Worm (Caenorhabditis elegans) whole organism, L4 larva: ENCODE results near the gene H20E11.3.

Experiments used
- D1046.2 ChIP-seq: fragments of 200-800 bp; sonication (Bioruptor generic); IDR thresholded peaks from 2 replicates; pipeline ENCODE4 v1.3.6; 2022; ENCODE audit warnings: missing genetic modification characterization, missing compliant biosample characterization
- F26F4.8 ChIP-seq: fragments of 200-800 bp; sonication (Bioruptor generic); conservative IDR thresholded peaks from 2 replicates; pipeline ENCODE4 v1.3.6; 2022; ENCODE audit warnings: missing genetic modification characterization, missing compliant biosample characterization
- R02D3.7 ChIP-seq: fragments of 150-350 bp; sonication (generic microtip); optimal IDR thresholded peaks from 3 replicates; lab custom pipeline; 2014; ENCODE audit warnings: missing biosample characterization, missing genetic modification characterization
- T20F7.1 ChIP-seq: fragments of 200-800 bp; sonication (Bioruptor generic); optimal IDR thresholded peaks from 2 replicates; lab custom pipeline; 2018; ENCODE audit warnings: mild to moderate bottlenecking, missing genetic modification characterization, missing compliant biosample characterization
- T26A8.4 ChIP-seq: fragments of 200-800 bp; sonication (Bioruptor generic); IDR thresholded peaks from 2 replicates; pipeline ENCODE4 v1.3.6; 2022; ENCODE audit warnings: missing genetic modification characterization, missing compliant biosample characterization
- Y48G9A.11 ChIP-seq: fragments of 200-800 bp; sonication (Bioruptor generic); IDR thresholded peaks from 2 replicates; pipeline ENCODE4 v1.3.6; 2022; ENCODE audit warnings: missing genetic modification reagents, missing genetic modification characterization, missing compliant biosample characterization
- Y75B8A.6 ChIP-seq: fragments of 200-800 bp; sonication (Bioruptor generic); IDR thresholded peaks from 2 replicates; pipeline ENCODE4 v1.3.6; 2022; ENCODE audit warnings: missing genetic modification reagents, missing genetic modification characterization, missing compliant biosample characterization
- aha-1 ChIP-seq: fragments of 150-350 bp; peaks from one replicate; lab custom pipeline; 2014; ENCODE audit warnings: missing biosample characterization, missing genetic modification characterization
- aly-2 ChIP-seq: sonication (generic microtip); optimal IDR thresholded peaks from 2 replicates; lab custom pipeline; 2018; ENCODE audit warnings: missing biosample characterization, missing genetic modification characterization
- ceh-32 ChIP-seq: sonication (generic microtip); optimal IDR thresholded peaks from 2 replicates; lab custom pipeline; 2016; ENCODE audit warnings: mild to moderate bottlenecking, missing genetic modification characterization, missing compliant biosample characterization; ENCODE audit not compliant: poor library complexity
- daf-16 ChIP-seq, 3 experiments: sonication (generic microtip); optimal IDR thresholded peaks; 2 replicates each; lab custom pipeline; 2016 to 2017; ENCODE audit warnings: missing genetic modification characterization in 3 of 3, missing genetic modification reagents in 3 of 3, mild to moderate bottlenecking in 2 of 3, missing compliant biosample characterization in 2 of 3, missing biosample characterization in 1 of 3, moderate library complexity in 1 of 3
- daf-8 ChIP-seq: fragments of 200-800 bp; sonication (Bioruptor generic); IDR thresholded peaks from 2 replicates; pipeline ENCODE4 v1.3.6; 2022; ENCODE audit warnings: missing genetic modification characterization, missing compliant biosample characterization
- dmd-8 ChIP-seq: fragments of 200-800 bp; sonication (Bioruptor generic); IDR thresholded peaks from 2 replicates; pipeline ENCODE4 v1.3.6; 2022; ENCODE audit warnings: missing genetic modification characterization, missing compliant biosample characterization
- dpl-1 ChIP-seq: fragments of 150-350 bp; optimal IDR thresholded peaks from 2 replicates; lab custom pipeline; 2014; ENCODE audit warnings: missing biosample characterization, missing genetic modification reagents, missing genetic modification characterization
- dve-1 ChIP-seq: sonication (generic microtip); optimal IDR thresholded peaks from 2 replicates; lab custom pipeline; 2017; ENCODE audit warnings: antibody characterized with exemption, mild to moderate bottlenecking, missing genetic modification characterization, missing compliant biosample characterization; ENCODE audit not compliant: insufficient read depth
- egl-27 ChIP-seq: sonication (generic microtip); optimal IDR thresholded peaks from 3 replicates; lab custom pipeline; 2017; ENCODE audit warnings: missing biosample characterization, missing genetic modification reagents, missing genetic modification characterization
- egl-43 ChIP-seq: fragments of 200-800 bp; sonication (Bioruptor generic); IDR thresholded peaks from 2 replicates; pipeline ENCODE4 v1.3.6; 2022; ENCODE audit warnings: missing genetic modification reagents, missing genetic modification characterization, missing compliant biosample characterization
- fkh-10 ChIP-seq: fragments of 150-350 bp; optimal IDR thresholded peaks from 2 replicates; lab custom pipeline; 2014; ENCODE audit warnings: missing biosample characterization, missing genetic modification reagents, missing genetic modification characterization
- gei-8 ChIP-seq: fragments of 200-800 bp; sonication (Bioruptor generic); optimal IDR thresholded peaks from 2 replicates; lab custom pipeline; 2018; ENCODE audit warnings: mild to moderate bottlenecking, missing genetic modification characterization, missing compliant biosample characterization
- hlh-11 ChIP-seq: fragments of 200-800 bp; sonication (Bioruptor generic); optimal IDR thresholded peaks from 2 replicates; lab custom pipeline; 2018; ENCODE audit warnings: mild to moderate bottlenecking, missing genetic modification characterization, missing compliant biosample characterization
- hlh-30 ChIP-seq: sonication (generic microtip); optimal IDR thresholded peaks from 2 replicates; lab custom pipeline; 2017; ENCODE audit warnings: antibody characterized with exemption, mild to moderate bottlenecking, missing genetic modification characterization, missing compliant biosample characterization; ENCODE audit not compliant: insufficient read depth
- lin-1 ChIP-seq: fragments of 200-800 bp; sonication (Bioruptor generic); IDR thresholded peaks from 2 replicates; pipeline ENCODE4 v1.3.6; 2022; ENCODE audit warnings: missing genetic modification reagents, missing genetic modification characterization, missing compliant biosample characterization
- lin-29 ChIP-seq: fragments of 200-800 bp; sonication (Bioruptor generic); IDR thresholded peaks from 2 replicates; pipeline ENCODE4 v1.3.6; 2022; ENCODE audit warnings: missing genetic modification reagents, missing genetic modification characterization, missing compliant biosample characterization
- lin-38 ChIP-seq: fragments of 200-800 bp; sonication (Bioruptor generic); IDR thresholded peaks from 2 replicates; pipeline ENCODE4 v1.3.6; 2022; ENCODE audit warnings: missing genetic modification reagents, missing genetic modification characterization, missing compliant biosample characterization
- lsy-2 ChIP-seq, 2 experiments: fragments of 150-350 bp in 1 of 2; sonication (generic microtip) in 1 of 2; optimal IDR thresholded peaks; 2 replicates each; lab custom pipeline; 2014 to 2017; ENCODE audit warnings: missing biosample characterization in 2 of 2, missing genetic modification characterization in 2 of 2
- madf-5 ChIP-seq, 2 experiments: fragments of 200-800 bp; sonication (Bioruptor generic); IDR thresholded peaks; 2 replicates each; pipeline ENCODE4 v1.3.6; 2022; ENCODE audit warnings: missing compliant biosample characterization in 2 of 2, missing genetic modification characterization in 2 of 2
- mdl-1 ChIP-seq, 2 experiments: fragments of 150-350 bp in 1 of 2; sonication (generic microtip) in 1 of 2; optimal IDR thresholded peaks; 2 replicates each; lab custom pipeline; 2014 to 2017; ENCODE audit warnings: missing biosample characterization in 2 of 2, missing genetic modification characterization in 2 of 2
- mes-2 ChIP-seq: sonication (generic microtip); optimal IDR thresholded peaks from 2 replicates; lab custom pipeline; 2016; ENCODE audit warnings: missing genotype, mild to moderate bottlenecking, missing genetic modification characterization, missing compliant biosample characterization; ENCODE audit not compliant: poor library complexity, severe bottlenecking
- nhr-102 ChIP-seq: sonication (generic microtip); optimal IDR thresholded peaks from 2 replicates; lab custom pipeline; 2016; ENCODE audit warnings: mild to moderate bottlenecking, missing genetic modification characterization, moderate library complexity, missing compliant biosample characterization
- nhr-111 ChIP-seq: fragments of 200-800 bp; sonication (Bioruptor generic); optimal IDR thresholded peaks from 2 replicates; lab custom pipeline; 2018; ENCODE audit warnings: mild to moderate bottlenecking, missing genetic modification characterization, missing compliant biosample characterization
- nhr-41 ChIP-seq: fragments of 200-800 bp; sonication (Bioruptor generic); IDR thresholded peaks from 2 replicates; pipeline ENCODE4 v1.3.6; 2022; ENCODE audit warnings: missing genetic modification reagents, missing genetic modification characterization, missing compliant biosample characterization
- nhr-42 ChIP-seq: fragments of 200-800 bp; sonication (Bioruptor generic); IDR thresholded peaks from 2 replicates; pipeline ENCODE4 v1.3.6; 2022; ENCODE audit warnings: missing genetic modification characterization, missing compliant biosample characterization
- nhr-48 ChIP-seq: sonication (generic microtip); optimal IDR thresholded peaks from 2 replicates; lab custom pipeline; 2016; ENCODE audit warnings: mild to moderate bottlenecking, missing genetic modification characterization, missing compliant biosample characterization
- pha-4 ChIP-seq, 2 experiments: fragments of 150-350 bp in 1 of 2; fragments of 200-800 bp in 1 of 2; sonication (Bioruptor generic) in 1 of 2; IDR thresholded peaks in 1 of 2; optimal IDR thresholded peaks in 1 of 2; 2 replicates each; pipeline versions ENCODE4 v1.3.6 to Lab custom; 2014 to 2022; ENCODE audit warnings: missing genetic modification characterization in 2 of 2, missing genetic modification reagents in 2 of 2, missing biosample characterization in 1 of 2, missing compliant biosample characterization in 1 of 2
- rbr-2 ChIP-seq: sonication (generic microtip); optimal IDR thresholded peaks from 2 replicates; lab custom pipeline; 2016; ENCODE audit warnings: missing genotype, missing genetic modification characterization, missing compliant biosample characterization
- sdz-12 ChIP-seq: fragments of 200-800 bp; sonication (Bioruptor generic); optimal IDR thresholded peaks from 2 replicates; lab custom pipeline; 2018; ENCODE audit warnings: mild to moderate bottlenecking, missing genetic modification characterization, missing compliant biosample characterization
- snpc-1.2 ChIP-seq: fragments of 200-800 bp; sonication (Bioruptor generic); IDR thresholded peaks from 2 replicates; pipeline ENCODE4 v1.3.6; 2022; ENCODE audit warnings: missing genetic modification reagents, missing genetic modification characterization, missing compliant biosample characterization
- snpc-4 ChIP-seq: fragments of 150-350 bp; optimal IDR thresholded peaks from 2 replicates; lab custom pipeline; 2014; ENCODE audit warnings: missing biosample characterization, missing genetic modification characterization
- spr-1 ChIP-seq: sonication (generic microtip); optimal IDR thresholded peaks from 2 replicates; lab custom pipeline; 2016; ENCODE audit warnings: mild to moderate bottlenecking, missing genetic modification characterization, missing compliant biosample characterization
- vab-7 ChIP-seq: fragments of 200-800 bp; sonication (Bioruptor generic); IDR thresholded peaks from 2 replicates; pipeline ENCODE4 v1.3.6; 2022; ENCODE audit warnings: missing genetic modification reagents, missing genetic modification characterization, missing compliant biosample characterization
- zag-1 ChIP-seq: fragments of 150-350 bp; optimal IDR thresholded peaks from 2 replicates; lab custom pipeline; 2014; ENCODE audit warnings: missing biosample characterization, missing genetic modification characterization
- zfp-2 ChIP-seq: sonication (generic microtip); optimal IDR thresholded peaks from 2 replicates; lab custom pipeline; 2016; ENCODE audit warnings: mild to moderate bottlenecking, missing genetic modification characterization, missing compliant biosample characterization
- zfp-3 ChIP-seq: fragments of 200-800 bp; sonication (Bioruptor generic); conservative IDR thresholded peaks from 2 replicates; pipeline ENCODE4 v1.3.6; 2022; ENCODE audit warnings: missing genetic modification reagents, missing genetic modification characterization, missing compliant biosample characterization

The H20E11.3 gene

ce11 chrIV:6785873-6786272 lies 38.7 kb upstream of the H20E11.3 start (continued):
- TF ChIP-seq dpl-1 (GFP tag; lab: Kevin White, UChicago) (peak; percentile 49), pha-4 (GFP tag; IDR thresholded peaks at IDR 0.05; lab: Robert Waterston, UW) (peak; percentile 64), pha-4 (tag; optimal IDR thresholded peaks at IDR 0.05; lab: Kevin White, UChicago) (peak; percentile 62), nhr-42 (GFP tag; lab: Robert Waterston, UW) (no peak), zag-1 (tag; lab: Kevin White, UChicago) (no peak), F26F4.8 (GFP tag; lab: Robert Waterston, UW) (no peak), rbr-2 (peak; percentile 77), R02D3.7 (tag; lab: Kevin White, UChicago) (no peak), egl-43 (0 out of 2 replicates have a peak, but pooled peaks have one; percentile 64), nhr-48 (tag; lab: Kevin White, UChicago) (peak; percentile 49)
- TF ChIP-seq, all 104 proteins: peak for 36

ce11 chrIV:6789950-6790349 lies 34.7 kb upstream of the H20E11.3 start:
- TF ChIP-seq dve-1 (tag; lab: Kevin White, UChicago) (no peak), lsy-2 (tag; optimal IDR thresholded peaks at IDR 0.05; lab: Kevin White, UChicago) (peak in 1 of 2 experiments; percentile 7), snpc-1.2 (GFP tag; lab: Robert Waterston, UW) (peak; percentile 64; the same call in 1 of the 2 replicates), zfp-3 (GFP tag; lab: Robert Waterston, UW) (no peak), daf-16 (GFP tag; optimal IDR thresholded peaks at IDR 0.05; lab: Kevin White, UChicago) (no peak), daf-16 (tag; optimal IDR thresholded peaks at IDR 0.05; lab: Kevin White, UChicago) (no peak), lin-38 (GFP tag; lab: Robert Waterston, UW) (no peak)

- peak; percentile 97 for TF ChIP-seq aha-1 (tag; lab: Kevin White, UChicago)
- TF ChIP-seq gei-8 (GFP tag; lab: Kevin White, UChicago), result no peak
- no peak for TF ChIP-seq Y48G9A.11 (GFP tag; lab: Robert Waterston, UW)
- TF ChIP-seq hlh-30, result peak; percentile 87
- TF ChIP-seq R02D3.7 (tag; lab: Kevin White, UChicago), result no peak
- TF ChIP-seq lin-29 (GFP tag; lab: Robert Waterston, UW), result no peak
- TF ChIP-seq nhr-111, result no peak
- TF ChIP-seq aly-2 (tag; lab: Kevin White, UChicago), result no peak
- TF ChIP-seq vab-7 (GFP tag; lab: Robert Waterston, UW), result peak; percentile 46; the same call in 1 of the 2 replicates
- no peak for TF ChIP-seq nhr-41 (GFP tag; lab: Robert Waterston, UW)
- TF ChIP-seq sdz-12 (GFP tag; lab: Kevin White, UChicago), result no peak
- TF ChIP-seq daf-8 (GFP tag; lab: Robert Waterston, UW), result no peak
- TF ChIP-seq lin-38 (GFP tag; lab: Robert Waterston, UW), result peak; percentile 98
- TF ChIP-seq zfp-2 (tag; lab: Kevin White, UChicago), result peak; percentile 54
- TF ChIP-seq egl-27 (tag; lab: Kevin White, UChicago), result no peak
- peak in 1 of 2 experiments; percentile 47 for TF ChIP-seq daf-16 (GFP tag; optimal IDR thresholded peaks at IDR 0.05; lab: Kevin White, UChicago)
- TF ChIP-seq daf-16 (tag; optimal IDR thresholded peaks at IDR 0.05; lab: Kevin White, UChicago), result peak; percentile 58
- peak; percentile 53 for TF ChIP-seq snpc-4 (tag; lab: Kevin White, UChicago)
- TF ChIP-seq snpc-1.2 (GFP tag; lab: Robert Waterston, UW), result no peak
- peak; percentile 62 for TF ChIP-seq nhr-102 (tag; lab: Kevin White, UChicago)
- peak; percentile 79 for TF ChIP-seq T26A8.4 (GFP tag; lab: Robert Waterston, UW)
- TF ChIP-seq lin-1 (GFP tag; lab: Robert Waterston, UW), result peak; percentile 68; the same call in 1 of the 2 replicates
- peak; percentile 64 for TF ChIP-seq fkh-10 (GFP tag; lab: Kevin White, UChicago)
- peak; percentile 51; the same call in 1 of the 2 replicates for TF ChIP-seq D1046.2
- peak in 1 of 2 experiments; percentile 65 for TF ChIP-seq mdl-1 (tag; optimal IDR thresholded peaks at IDR 0.05; lab: Kevin White, UChicago)
- no peak for TF ChIP-seq dmd-8 (GFP tag; lab: Robert Waterston, UW)
- peak; percentile 90 for TF ChIP-seq mes-2 (tag; lab: Kevin White, UChicago)
- peak; percentile 78 for TF ChIP-seq spr-1 (tag; lab: Kevin White, UChicago)
- peak; percentile 85 for TF ChIP-seq T20F7.1 (GFP tag; lab: Kevin White, UChicago)
- TF ChIP-seq madf-5 (GFP tag; IDR thresholded peaks at IDR 0.05; lab: Robert Waterston, UW), result no peak
- no peak for TF ChIP-seq ceh-32
- peak; percentile 91 for TF ChIP-seq hlh-11
- TF ChIP-seq Y75B8A.6 (GFP tag; lab: Robert Waterston, UW), result no peak
Measured at ce11 chrIV:6790438-6791124, 34.0 kb upstream of the H20E11.3 start, which contains the start of the genes C17H12.2 and vha-8. C17H12.2 (minus strand) TSS chrIV:6790488. vha-8 (plus strand) TSS chrIV:6791074.
